Worm (Caenorhabditis elegans): ENCODE data around the gene Y47D3A.13.

Y47D3A.13 gene

ce11 chrIII:11227025-11227424, 3.1 kb upstream of the Y47D3A.13 start, which contains the start of gene tbx-37:
tbx-37 (minus strand) TSS chrIII:11227125.
- TF ChIP-seq tbx-7 (tag; optimal IDR thresholded peaks at IDR 0.05) = no peak
- TF ChIP-seq fkh-10 (GFP tag; optimal IDR thresholded peaks at IDR 0.05) = no peak
- TF ChIP-seq tbx-2 (tag; optimal IDR thresholded peaks at IDR 0.05) = no peak
- TF ChIP-seq hlh-8 (tag; optimal IDR thresholded peaks at IDR 0.05) = no peak
- TF ChIP-seq hlh-13 (GFP tag; optimal IDR thresholded peaks at IDR 0.05) = no peak
- TF ChIP-seq C38D4.7 (GFP tag; optimal IDR thresholded peaks at IDR 0.05) = no peak
- TF ChIP-seq sox-2 (GFP tag; IDR thresholded peaks at IDR 0.05) = no peak
- no peak for TF ChIP-seq Y22D7AL.16 (tag; optimal IDR thresholded peaks at IDR 0.05)
- TF ChIP-seq ceh-45 (GFP tag; IDR thresholded peaks at IDR 0.05) = no peak
- no peak for TF ChIP-seq ahr-1 (tag; optimal IDR thresholded peaks at IDR 0.05)
- no peak for TF ChIP-seq lim-6 (tag; optimal IDR thresholded peaks at IDR 0.05)
- TF ChIP-seq K09A11.1 (tag; optimal IDR thresholded peaks at IDR 0.05; ENCODE audit: insufficient read depth) = no peak
- no peak for TF ChIP-seq syd-9 (tag; optimal IDR thresholded peaks at IDR 0.05)
- TF ChIP-seq ztf-16 (tag; optimal IDR thresholded peaks at IDR 0.05) = no peak
- TF ChIP-seq K02D7.2 (tag; optimal IDR thresholded peaks at IDR 0.05) = no peak

- no peak for TF ChIP-seq ceh-31 (tag; optimal IDR thresholded peaks at IDR 0.05)
- TF ChIP-seq ceh-48 (tag; optimal IDR thresholded peaks at IDR 0.05) = peak; percentile 58
Measured at ce11 chrIII:11221583-11222191, 2.2 kb downstream of the Y47D3A.13 start.

ce11 chrIII:11218150-11218841, 5.6 kb downstream of the Y47D3A.13 start, which contains the start of the genes tbx-34 and wht-8:
tbx-34 (minus strand) TSS chrIII:11218250.
wht-8 (plus strand) TSS chrIII:11218791.
- no peak for TF ChIP-seq pax-1 (tag; optimal IDR thresholded peaks at IDR 0.05)
- no peak for TF ChIP-seq pqm-1 (tag; optimal IDR thresholded peaks at IDR 0.05)
- TF ChIP-seq ceh-45 (GFP tag; IDR thresholded peaks at IDR 0.05) = no peak
- no peak for TF ChIP-seq ceh-30 (tag; optimal IDR thresholded peaks at IDR 0.05)
- no peak for TF ChIP-seq C38D4.7 (GFP tag; optimal IDR thresholded peaks at IDR 0.05)
- no peak for TF ChIP-seq madf-2 (tag; optimal IDR thresholded peaks at IDR 0.05)
- no peak for TF ChIP-seq pag-3 (tag; optimal IDR thresholded peaks at IDR 0.05; ENCODE audit: borderline replicate concordance)
- no peak for TF ChIP-seq mec-3 (tag; optimal IDR thresholded peaks at IDR 0.05; ENCODE audit: borderline replicate concordance)
- no peak for TF ChIP-seq ztf-16 (tag; optimal IDR thresholded peaks at IDR 0.05)
- TF ChIP-seq unc-86 (tag; optimal IDR thresholded peaks at IDR 0.05) = no peak
- no peak for TF ChIP-seq ama-1 (optimal IDR thresholded peaks at IDR 0.05)
- TF ChIP-seq fax-1 (tag; optimal IDR thresholded peaks at IDR 0.05) = no peak
- TF ChIP-seq K02D7.2 (tag; optimal IDR thresholded peaks at IDR 0.05) = no peak
- no peak for TF ChIP-seq hlh-6 (tag; optimal IDR thresholded peaks at IDR 0.05)
- TF ChIP-seq fkh-6 (tag; optimal IDR thresholded peaks at IDR 0.05) = no peak
- no peak for TF ChIP-seq eyg-1 (tag; optimal IDR thresholded peaks at IDR 0.05)

- TF ChIP-seq pqm-1 (tag; optimal IDR thresholded peaks at IDR 0.05) = no peak
- TF ChIP-seq rnt-1 (tag; optimal IDR thresholded peaks at IDR 0.05) = no peak
- TF ChIP-seq dmd-4 (tag; optimal IDR thresholded peaks at IDR 0.05; ENCODE audit: borderline replicate concordance) = no peak
- TF ChIP-seq hlh-13 (GFP tag; optimal IDR thresholded peaks at IDR 0.05) = no peak
- TF ChIP-seq pha-2 (tag; optimal IDR thresholded peaks at IDR 0.05) = no peak
Measured at ce11 chrIII:11208371-11208770, 15.5 kb downstream of the Y47D3A.13 start.

- TF ChIP-seq dve-1 (tag; optimal IDR thresholded peaks at IDR 0.05) (peak; percentile 96), hlh-13 (GFP tag; optimal IDR thresholded peaks at IDR 0.05) (no peak)
Measured at ce11 chrIII:11207825-11208224, 16.1 kb downstream of the Y47D3A.13 start.
